Worm (Caenorhabditis elegans): Measurements from ENCODE around the gene nduc-2.

Gene nduc-2

DNA sequence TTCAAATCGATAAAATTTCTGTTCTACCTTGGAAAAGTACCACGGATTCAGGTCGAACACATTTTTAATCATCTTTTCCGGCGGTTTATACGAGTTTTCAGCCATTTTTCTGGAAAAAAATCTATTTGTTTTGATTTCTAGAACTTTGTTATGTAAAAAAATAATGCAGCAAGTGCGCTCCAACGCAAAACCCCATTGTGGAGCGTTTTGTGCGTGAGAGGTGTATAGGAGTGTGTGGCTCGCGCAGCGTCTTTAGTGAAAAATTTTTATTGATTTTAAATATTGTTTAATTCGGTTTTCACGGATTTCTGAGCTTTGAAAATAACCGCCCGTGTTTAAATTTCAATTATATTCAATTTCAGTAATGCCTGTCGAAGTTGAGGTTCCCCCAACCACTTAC, 812 bp upstream of the nduc-2 start, which contains the start of gene Y71H2AM.20:
Gene Y71H2AM.20 (minus strand): TSS at position 109 of the 400 bp plus-strand sequence.
- TF ChIP-seq W03F9.2 (tag; optimal IDR thresholded peaks at IDR 0.05) (peak; percentile 99), dao-5 (tag; optimal IDR thresholded peaks at IDR 0.05) (no peak), him-1 (tag; optimal IDR thresholded peaks at IDR 0.05) (peak; percentile 37)

ce11 chrIII:2787979-2788491, 1.4 kb downstream of the nduc-2 start, which contains the start of gene tbcc-1:
tbcc-1 (plus strand) TSS chrIII:2788441.
- no peak for TF ChIP-seq dao-5 (tag; optimal IDR thresholded peaks at IDR 0.05)
- no peak for TF ChIP-seq him-1 (tag; optimal IDR thresholded peaks at IDR 0.05)
- no peak for TF ChIP-seq W03F9.2 (tag; optimal IDR thresholded peaks at IDR 0.05)

DNA sequence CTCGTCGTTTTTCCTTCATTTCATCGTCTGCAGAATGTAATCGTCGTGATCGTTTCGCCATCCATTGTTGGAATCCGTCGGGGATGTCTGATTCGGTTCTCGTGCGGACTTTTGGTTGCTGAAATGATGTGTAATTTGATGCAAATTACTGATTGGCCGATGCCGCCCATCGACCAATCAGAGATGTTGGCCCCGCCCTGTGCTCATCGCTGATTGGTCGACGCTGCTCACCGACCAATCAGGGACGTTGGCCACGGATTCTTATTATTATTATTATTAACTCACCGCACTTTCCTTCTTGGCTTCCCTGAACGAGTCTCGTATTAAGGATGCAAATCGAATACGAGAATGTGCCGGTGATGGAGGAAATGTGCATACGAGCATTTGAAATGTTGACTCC, 7.4 kb downstream of the nduc-2 start:
- TF ChIP-seq W03F9.2 (tag; optimal IDR thresholded peaks at IDR 0.05) (no peak), him-1 (tag; optimal IDR thresholded peaks at IDR 0.05) (no peak), dao-5 (tag; optimal IDR thresholded peaks at IDR 0.05) (no peak)

ce11 chrIII:2795442-2796023, 8.9 kb downstream of the nduc-2 start:
- TF ChIP-seq W03F9.2 (tag; optimal IDR thresholded peaks at IDR 0.05) (no peak), dao-5 (tag; optimal IDR thresholded peaks at IDR 0.05) (no peak), him-1 (tag; optimal IDR thresholded peaks at IDR 0.05) (no peak)

- TF ChIP-seq W03F9.2 (tag; optimal IDR thresholded peaks at IDR 0.05) (no peak), him-1 (tag; optimal IDR thresholded peaks at IDR 0.05) (no peak), dao-5 (tag; optimal IDR thresholded peaks at IDR 0.05) (no peak)
Observed at ce11 chrIII:2800743-2801142, 14.1 kb downstream of the nduc-2 start.

- TF ChIP-seq him-1 (tag; optimal IDR thresholded peaks at IDR 0.05) (no peak), W03F9.2 (tag; optimal IDR thresholded peaks at IDR 0.05) (no peak), dao-5 (tag; optimal IDR thresholded peaks at IDR 0.05) (no peak)
Observed at ce11 chrIII:2801800-2802515, 15.3 kb downstream of the nduc-2 start, which contains the start of the genes twk-45 and Y71H2AM.25. twk-45 (minus strand) TSS chrIII:2801900. Y71H2AM.25 (plus strand) TSS chrIII:2802465.

DNA sequence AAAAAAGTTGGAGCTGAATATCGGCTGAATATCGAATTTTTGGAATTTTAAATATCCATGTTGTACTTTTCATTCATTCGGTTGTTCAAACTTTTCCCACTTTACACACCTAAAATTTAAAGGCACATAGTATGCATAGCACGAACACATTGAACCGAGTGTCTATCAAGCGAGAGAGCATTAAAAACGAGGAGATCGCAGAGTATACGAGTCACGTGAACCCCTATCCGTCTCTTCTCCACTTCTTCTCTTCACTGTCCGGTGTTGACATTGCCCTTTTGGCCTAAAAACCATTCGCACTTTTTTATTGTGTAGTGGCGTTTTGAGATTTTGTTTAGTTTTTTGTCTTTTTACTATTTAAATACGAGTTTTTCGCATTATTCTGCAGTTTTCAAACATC, 17.8 kb downstream of the nduc-2 start:
- TF ChIP-seq him-1 (tag; optimal IDR thresholded peaks at IDR 0.05), result no peak
- TF ChIP-seq W03F9.2 (tag; optimal IDR thresholded peaks at IDR 0.05), result peak; percentile 47
- TF ChIP-seq dao-5 (tag; optimal IDR thresholded peaks at IDR 0.05), result no peak

DNA sequence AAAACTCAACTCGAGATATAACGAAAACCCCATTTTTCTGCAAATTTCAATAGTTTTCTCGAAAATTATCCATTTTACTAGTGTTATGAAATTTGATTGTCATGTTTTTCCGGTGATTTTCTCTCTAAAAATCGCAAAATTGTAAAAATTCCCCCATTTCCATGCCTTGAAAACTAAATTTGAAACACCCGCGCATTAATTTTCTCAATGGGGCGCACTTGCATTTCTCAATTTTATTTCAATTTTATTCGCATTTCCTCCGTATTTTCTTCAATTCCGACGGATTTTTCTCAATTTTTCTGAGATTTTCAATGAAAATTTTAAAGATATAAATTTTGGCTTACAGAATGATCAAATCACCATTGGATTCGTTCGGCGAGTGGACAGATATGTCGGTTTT, 18.4 kb downstream of the nduc-2 start, which contains the start of gene Y71H2AM.3:
Gene Y71H2AM.3 (plus strand): TSS at position 347 of the 400 bp plus-strand sequence.
- no peak for TF ChIP-seq dao-5 (tag; optimal IDR thresholded peaks at IDR 0.05)
- no peak for TF ChIP-seq W03F9.2 (tag; optimal IDR thresholded peaks at IDR 0.05)
- no peak for TF ChIP-seq him-1 (tag; optimal IDR thresholded peaks at IDR 0.05)

- no peak for TF ChIP-seq dao-5 (tag; optimal IDR thresholded peaks at IDR 0.05)
- TF ChIP-seq W03F9.2 (tag; optimal IDR thresholded peaks at IDR 0.05), result no peak
- no peak for TF ChIP-seq him-1 (tag; optimal IDR thresholded peaks at IDR 0.05)
Observed at ce11 chrIII:2811410-2811809, 24.8 kb downstream of the nduc-2 start.

DNA sequence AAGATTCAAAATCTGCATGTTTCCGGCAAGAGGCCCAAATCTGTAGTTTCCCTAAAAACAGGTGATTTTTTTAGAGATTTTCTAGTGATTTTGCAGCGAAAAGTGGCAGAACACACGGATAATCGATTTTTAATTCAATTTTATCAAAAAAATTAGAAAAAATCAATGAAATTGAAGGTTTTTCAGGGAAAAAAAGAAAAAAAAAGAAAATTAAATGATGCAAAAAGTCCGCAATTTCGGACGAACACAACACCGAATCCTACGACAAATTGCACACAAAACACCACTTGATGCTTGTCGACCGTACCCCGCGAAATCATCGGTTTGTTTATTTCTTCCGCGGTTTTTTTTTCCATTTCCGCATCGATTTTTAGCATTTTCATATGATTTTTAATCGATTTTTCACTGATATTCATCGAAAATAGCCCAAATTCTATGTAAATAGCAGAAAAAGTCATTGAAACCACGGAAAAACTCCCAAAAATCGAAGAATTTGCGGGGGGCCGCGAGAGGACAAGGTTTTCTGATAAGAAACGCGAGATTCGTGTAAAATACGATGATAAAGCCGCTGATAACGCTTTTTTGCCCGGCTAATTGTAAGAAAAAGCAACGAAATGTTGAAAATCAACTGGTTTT, 28.4 kb downstream of the nduc-2 start, which contains the start of gene tufm-1:
Gene tufm-1 (minus strand): TSS at position 51 of the 636 bp plus-strand sequence.
- peak; percentile 77 for TF ChIP-seq W03F9.2 (tag; optimal IDR thresholded peaks at IDR 0.05)
- no peak for TF ChIP-seq dao-5 (tag; optimal IDR thresholded peaks at IDR 0.05)

DNA sequence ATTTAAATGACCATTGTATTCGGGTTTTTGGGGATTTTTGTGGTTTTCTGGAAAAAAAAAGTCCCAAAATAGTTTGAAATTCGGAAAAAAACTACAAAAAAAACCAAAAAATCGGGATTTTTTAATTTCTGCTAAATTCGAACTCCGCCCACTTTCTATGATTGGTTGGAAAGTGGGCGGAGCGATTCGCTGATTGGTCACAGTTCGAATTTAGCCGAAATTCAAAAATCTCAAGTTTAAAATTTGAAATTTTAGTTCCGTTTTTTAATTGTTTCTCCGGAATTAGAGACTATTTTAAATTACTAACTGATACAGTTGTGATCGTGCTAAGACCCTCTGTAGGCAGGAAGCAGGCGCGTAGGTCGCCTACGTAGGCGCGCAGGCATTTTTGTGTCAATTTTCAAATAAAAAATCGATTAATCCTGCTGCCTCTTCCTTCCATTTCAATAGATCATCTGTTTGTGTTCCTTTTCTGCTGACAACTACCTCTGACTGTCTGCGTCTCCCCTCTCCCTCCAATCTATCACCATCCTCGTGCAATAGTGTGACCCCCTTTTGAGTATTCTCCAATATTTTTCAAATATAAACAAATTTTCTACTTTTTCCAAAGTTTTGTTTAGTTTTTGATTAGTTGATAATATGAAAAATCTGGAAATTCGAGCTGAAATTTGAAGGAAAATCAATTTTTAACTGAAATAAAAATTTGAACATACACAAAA, 29.7 kb downstream of the nduc-2 start:
- TF ChIP-seq him-1 (tag; optimal IDR thresholded peaks at IDR 0.05) (no peak), dao-5 (tag; optimal IDR thresholded peaks at IDR 0.05) (no peak), W03F9.2 (tag; optimal IDR thresholded peaks at IDR 0.05) (no peak)

DNA sequence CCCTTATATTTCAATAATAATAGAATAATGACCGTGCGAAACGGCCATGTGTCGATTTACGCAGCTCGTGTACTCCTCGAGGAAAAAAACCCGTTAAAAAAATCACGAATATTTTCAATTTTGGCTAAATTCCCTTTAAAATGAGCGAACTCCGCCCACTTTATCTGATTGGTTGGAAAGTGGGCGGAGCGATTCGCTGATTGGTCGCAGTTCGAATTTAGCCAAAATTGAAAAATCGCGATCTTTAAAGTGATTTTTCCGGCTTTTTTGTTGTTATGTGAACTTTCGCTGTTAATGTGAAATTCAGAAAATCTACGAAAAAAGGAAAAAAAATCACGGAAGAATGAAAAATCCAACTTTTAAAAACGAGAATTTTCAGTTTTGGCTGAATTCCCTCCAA, 31.2 kb downstream of the nduc-2 start:
- TF ChIP-seq W03F9.2 (tag; optimal IDR thresholded peaks at IDR 0.05) (no peak), dao-5 (tag; optimal IDR thresholded peaks at IDR 0.05) (no peak), him-1 (tag; optimal IDR thresholded peaks at IDR 0.05) (no peak)

DNA sequence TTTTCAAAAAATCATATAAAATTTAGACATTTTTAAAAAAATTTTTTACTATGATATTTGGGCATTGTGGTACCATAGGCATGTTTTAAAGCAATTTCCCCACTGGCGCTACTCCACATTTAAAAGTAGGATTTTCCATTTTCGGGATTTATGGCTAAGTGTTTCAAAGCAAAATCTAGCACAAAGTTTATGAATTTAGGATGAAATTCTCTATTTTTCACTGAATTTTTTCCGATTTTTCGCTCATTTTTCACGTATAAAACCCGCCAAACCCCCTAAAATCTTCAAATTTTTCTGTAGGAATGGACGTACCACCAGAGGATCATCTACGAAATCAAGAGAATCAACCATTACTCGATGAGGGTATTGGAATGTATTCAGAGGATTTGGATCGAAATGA, 32.3 kb downstream of the nduc-2 start, which contains the start of gene pipp-4P:
Gene pipp-4P (plus strand): TSS at position 301 of the 400 bp plus-strand sequence.
- no peak for TF ChIP-seq dao-5 (tag; optimal IDR thresholded peaks at IDR 0.05)
- TF ChIP-seq him-1 (tag; optimal IDR thresholded peaks at IDR 0.05), result no peak
- no peak for TF ChIP-seq W03F9.2 (tag; optimal IDR thresholded peaks at IDR 0.05)

All from whole organism, L4/young adult.